Fruit fly (Drosophila melanogaster): Measurements from ENCODE around the gene Gnpat.

Gnpat gene

DNA sequence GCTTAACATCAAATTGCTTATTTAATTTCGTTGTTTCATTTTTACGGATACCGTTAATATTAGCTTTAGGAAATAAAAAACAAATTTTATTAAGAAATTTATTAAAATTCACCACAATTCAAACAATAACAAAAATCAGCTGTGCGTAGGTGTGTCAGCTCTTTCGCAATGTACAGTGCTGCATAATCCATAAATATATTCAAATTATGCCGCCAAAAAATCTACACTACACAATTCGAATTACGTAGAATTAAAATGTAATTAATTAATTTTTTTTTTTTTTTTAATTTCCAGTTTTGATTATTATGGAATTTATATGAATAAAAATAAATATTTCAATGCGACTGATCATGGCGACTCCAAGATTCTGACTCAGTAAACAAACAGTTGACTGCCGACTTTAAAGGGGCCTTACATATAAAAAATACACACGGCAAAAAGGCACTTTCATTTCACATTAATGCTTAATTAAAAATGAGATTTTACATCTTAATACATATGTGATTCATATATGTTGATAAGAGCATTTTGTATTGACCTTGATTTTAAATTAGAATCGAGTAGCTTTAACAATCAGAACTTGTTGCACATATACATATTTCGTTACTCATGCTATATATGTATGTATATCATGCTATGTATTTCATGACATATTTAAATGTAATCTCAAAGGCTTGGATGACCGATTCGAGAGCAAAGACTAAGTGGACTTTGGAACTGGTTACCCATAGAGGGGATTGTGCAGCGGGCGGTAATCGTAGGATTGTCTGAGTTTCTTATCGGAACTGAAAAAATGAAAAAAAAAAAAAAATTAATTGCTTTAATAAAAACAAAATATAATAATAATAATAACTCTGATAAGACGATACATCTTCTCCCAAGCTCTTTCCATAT, 2.8 kb upstream of the Gnpat start:
- no peak for TF ChIP-seq noc (tag; optimal IDR thresholded peaks at IDR 0.05)

- TF ChIP-seq noc (tag; optimal IDR thresholded peaks at IDR 0.05): no peak
These were observed 361 bp downstream of the Gnpat start for dm6 chr3R:25490375-25490774.

dm6 chr3R:25489685-25490084, 1.1 kb downstream of the Gnpat start:
- TF ChIP-seq noc (tag; optimal IDR thresholded peaks at IDR 0.05): no peak

DNA sequence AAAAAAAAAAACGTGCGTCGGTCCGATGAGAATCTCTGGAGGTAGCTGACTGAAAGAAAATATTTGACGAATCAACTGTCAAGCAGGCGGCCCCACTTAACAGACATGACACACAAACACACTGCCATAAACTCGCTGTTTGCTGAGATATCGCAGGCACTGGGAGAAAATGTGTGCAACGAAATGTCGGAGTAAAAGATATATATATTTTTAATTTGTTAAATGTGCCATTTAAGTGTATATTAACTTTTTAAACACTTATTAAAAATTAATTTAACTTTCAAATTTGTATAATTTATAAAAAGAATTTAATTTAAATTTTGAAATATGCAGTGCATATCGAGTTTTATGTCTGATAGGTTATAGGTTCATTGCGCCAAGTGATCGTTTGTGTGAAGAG, 1.6 kb downstream of the Gnpat start:
- TF ChIP-seq noc (tag; optimal IDR thresholded peaks at IDR 0.05): peak; percentile 77

DNA sequence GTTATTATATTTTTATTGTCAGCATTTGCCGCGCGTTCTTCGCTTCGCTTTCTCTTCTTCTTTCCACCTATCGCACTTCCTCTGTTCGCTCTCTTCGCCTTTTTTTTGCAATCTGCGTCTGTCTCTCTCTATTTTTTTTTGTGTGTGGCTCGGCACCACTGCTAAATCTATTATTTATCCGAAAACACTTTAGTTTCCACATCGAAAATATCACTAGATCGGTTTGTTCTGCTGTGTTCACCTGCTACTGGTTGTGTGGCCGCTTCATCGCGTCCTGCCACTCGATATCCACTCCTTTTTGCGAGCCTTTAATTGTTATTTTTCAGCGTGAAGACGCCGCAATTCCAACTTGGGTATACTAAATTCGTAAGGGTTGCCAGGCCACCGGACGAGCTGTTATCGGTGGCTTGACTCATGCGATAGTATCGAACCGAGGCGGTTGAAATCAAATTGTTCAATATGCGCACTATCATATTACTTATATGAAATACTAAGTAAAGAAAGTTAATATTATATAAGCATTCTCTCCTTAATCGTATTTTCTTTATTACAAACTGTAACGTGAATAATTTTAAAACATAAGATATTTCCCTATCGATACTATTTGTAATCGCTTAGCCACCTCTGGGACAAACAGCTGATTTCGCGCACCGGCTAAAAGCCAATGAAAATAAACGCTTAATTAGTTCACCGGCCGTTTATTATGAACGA, 8.1 kb downstream of the Gnpat start, which contains the start of the genes XNP, CG42488 and CG5116:
XNP (minus strand) TSS at position 372 of the 711 bp plus-strand sequence.
CG42488 (plus strand) TSS at position 636 of the 711 bp plus-strand sequence.
CG5116 (plus strand) TSS at position 636 of the 711 bp plus-strand sequence.
- no peak for TF ChIP-seq noc (tag; optimal IDR thresholded peaks at IDR 0.05)

DNA sequence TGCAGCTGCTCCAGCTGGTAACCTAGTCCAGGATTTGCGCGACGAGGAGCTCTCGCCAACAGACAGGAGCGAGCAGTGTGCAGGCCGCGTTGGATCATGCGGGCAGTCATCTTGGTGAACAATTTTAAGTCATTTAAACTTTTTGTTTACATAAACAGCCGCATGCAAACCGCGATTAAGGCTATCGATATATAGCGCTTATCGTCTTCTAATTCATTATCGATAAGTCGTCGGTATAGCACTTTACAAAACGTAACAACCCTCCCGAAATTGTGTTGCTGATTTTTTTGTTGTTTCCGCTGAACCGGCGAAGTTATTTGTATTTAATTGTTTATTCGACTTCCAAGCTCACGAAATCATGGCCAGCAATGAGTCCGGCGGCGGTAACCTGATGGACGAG, 14.0 kb downstream of the Gnpat start, which contains the start of the genes CG4553 and MED28:
CG4553 (minus strand) TSS at position 172 of the 400 bp plus-strand sequence.
MED28 (plus strand) TSS at position 260 of the 400 bp plus-strand sequence.
- TF ChIP-seq noc (tag; optimal IDR thresholded peaks at IDR 0.05): no peak

dm6 chr3R:25472635-25473552, 17.8 kb downstream of the Gnpat start, which contains the start of the genes Fur1 and Vps33B:
Fur1 (minus strand) TSS chr3R:25473058.
Vps33B (plus strand) TSS chr3R:25473490.
- peak; percentile 96 for TF ChIP-seq noc (tag; optimal IDR thresholded peaks at IDR 0.05)

DNA sequence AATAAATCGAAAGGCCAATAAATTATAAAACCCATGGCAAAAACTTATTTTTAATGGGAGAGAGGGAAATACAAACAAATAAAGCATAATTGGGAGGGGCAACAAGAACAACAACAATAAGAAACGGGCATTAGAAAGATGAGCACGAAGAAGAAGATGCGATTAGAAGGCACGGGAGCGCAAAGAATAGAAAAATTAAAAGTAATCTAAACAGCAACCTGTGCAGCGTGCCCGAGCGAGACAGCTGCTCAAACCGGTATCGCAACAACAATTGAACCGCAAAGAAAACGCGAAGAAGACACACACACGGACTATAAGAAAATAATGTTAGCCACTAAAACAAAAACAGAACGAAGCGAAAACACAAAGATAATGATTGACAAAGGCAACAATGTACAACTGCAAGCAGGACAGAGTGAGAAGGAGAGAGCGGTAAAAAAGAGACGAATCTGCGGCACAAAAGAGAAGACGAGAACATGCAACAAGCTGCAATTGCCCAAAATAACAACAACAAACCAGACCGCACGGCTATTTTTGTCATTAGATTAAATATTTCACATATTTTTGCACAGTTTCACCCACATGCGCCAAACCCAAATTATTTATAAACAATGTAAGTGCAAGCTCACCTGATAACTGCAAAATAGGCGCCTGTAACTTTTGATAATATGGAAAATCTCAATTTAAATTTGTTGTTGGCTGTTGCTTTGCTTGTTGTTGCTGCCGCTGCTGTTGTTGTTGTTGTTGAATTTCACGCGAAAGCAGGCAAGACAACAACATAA, 18.7 kb downstream of the Gnpat start:
- peak; percentile 4 for TF ChIP-seq noc (tag; optimal IDR thresholded peaks at IDR 0.05)

- TF ChIP-seq noc (tag; optimal IDR thresholded peaks at IDR 0.05): no peak
These were observed 24.6 kb downstream of the Gnpat start for dm6 chr3R:25466166-25466565.

DNA sequence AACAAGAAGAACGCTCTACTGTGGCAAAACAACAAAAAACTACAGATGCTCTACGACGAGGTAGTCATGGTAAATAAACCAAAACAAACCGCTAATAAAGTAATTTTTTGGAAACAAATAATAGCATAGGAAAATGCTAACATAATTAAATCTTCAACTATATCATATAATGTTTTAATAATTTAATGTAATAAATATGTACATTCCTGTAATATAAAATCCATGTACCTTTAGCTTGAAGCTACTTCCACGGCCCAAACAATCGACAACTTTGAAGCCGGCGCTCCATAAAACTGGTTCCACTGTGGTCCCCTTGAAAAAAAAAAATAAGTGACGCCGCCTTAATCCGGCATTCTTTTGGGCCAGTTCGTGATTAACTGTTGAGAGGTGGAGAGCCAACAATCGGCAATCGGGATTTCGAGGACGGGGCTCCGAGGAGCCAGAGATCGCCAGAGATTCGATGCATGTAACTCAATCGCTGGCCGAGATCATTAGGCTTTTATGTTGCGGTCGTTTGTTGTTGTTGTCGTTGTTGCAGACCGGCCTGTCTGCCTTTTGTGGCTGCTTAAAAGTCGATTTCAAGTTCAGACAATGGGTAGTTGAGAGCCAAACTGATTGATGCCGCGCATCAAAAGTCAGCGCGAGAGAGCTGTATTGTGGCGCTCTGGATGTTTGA, 28.0 kb downstream of the Gnpat start:
- TF ChIP-seq noc (tag; optimal IDR thresholded peaks at IDR 0.05): peak; percentile 61

dm6 chr3R:25461666-25462065, 29.1 kb downstream of the Gnpat start:
- TF ChIP-seq noc (tag; optimal IDR thresholded peaks at IDR 0.05): no peak

dm6 chr3R:25460650-25461049, 30.1 kb downstream of the Gnpat start:
- TF ChIP-seq noc (tag; optimal IDR thresholded peaks at IDR 0.05): no peak

DNA sequence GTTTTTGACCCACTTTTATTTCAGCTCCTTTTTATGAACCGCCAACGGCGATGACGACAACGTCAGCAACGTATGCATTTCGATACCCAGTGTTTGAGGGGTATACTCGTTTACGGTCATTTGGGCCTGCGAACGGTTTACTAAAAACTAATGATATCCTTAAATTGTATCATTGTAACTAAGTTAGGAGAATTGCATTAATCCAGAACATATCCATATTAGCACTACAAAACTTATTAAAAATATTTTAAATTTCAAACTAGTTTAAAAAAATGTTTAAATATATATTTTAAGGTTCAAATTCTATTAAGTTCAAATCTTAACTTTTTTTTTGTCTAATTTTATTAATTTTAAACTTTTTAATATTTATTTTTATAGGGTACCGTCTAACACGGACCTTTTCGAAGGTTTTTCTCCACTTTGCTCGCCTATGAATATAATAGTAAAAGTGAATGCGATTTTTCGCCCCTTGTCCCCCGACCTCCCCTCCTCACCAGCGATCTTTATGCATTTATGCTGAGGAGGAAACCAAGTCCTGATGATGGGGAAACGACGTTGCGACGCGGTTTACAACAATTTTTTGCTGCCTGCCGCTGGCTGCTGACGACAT, 31.4 kb downstream of the Gnpat start:
- no peak for TF ChIP-seq noc (tag; optimal IDR thresholded peaks at IDR 0.05)

DNA sequence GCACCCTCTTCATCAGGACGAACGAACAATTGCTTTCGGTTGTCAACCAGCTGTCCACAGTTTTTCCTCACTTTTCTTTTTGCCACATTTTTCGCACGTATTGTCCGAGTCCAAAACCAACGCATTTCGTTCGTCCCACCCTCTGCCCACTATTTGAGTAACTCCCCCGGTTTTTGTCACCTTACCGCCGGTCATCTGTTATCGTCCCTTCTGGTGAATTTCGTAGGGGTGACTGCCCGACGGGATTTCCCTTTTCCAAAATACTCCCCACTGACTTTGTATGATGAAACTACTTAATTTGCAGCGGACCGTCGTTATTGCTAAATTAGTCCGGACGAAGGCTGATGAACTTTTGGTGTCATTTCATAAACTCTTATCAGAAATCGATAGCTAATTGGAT, 33.6 kb downstream of the Gnpat start:
- TF ChIP-seq noc (tag; optimal IDR thresholded peaks at IDR 0.05): no peak
